Fruit fly (Drosophila melanogaster): ENCODE measurements around the gene Tre1.
A peak's percentile ranks its signal among the peaks of the same experiment; 100 is the strongest.

dm6 chrX:5672243-5673051, 7.3 kb downstream of the Tre1 start, which contains the start of gene RpL35:
- TF ChIP-seq Hnf4 (GFP tag; optimal IDR thresholded peaks at IDR 0.05) = peak; percentile 45
- TF ChIP-seq OdsH (GFP tag; optimal IDR thresholded peaks at IDR 0.05) = peak; percentile 26
- TF ChIP-seq psq (GFP tag; optimal IDR thresholded peaks at IDR 0.05) = peak; percentile 12
- no peak for TF ChIP-seq Jra (GFP tag; optimal IDR thresholded peaks at IDR 0.05)
- TF ChIP-seq Myc (optimal IDR thresholded peaks at IDR 0.05) = peak; percentile 42
- TF ChIP-seq foxo (GFP tag; optimal IDR thresholded peaks at IDR 0.05) = peak in 1 of 2 experiments; percentile 39
